Worm (Caenorhabditis elegans): ENCODE data around the gene srh-102.

ce11 chrV:17201847-17202246 is 36.5 kb upstream of the srh-102 start, which contains the start of gene Y68A4A.10:
- TF ChIP-seq irx-1 (tag; optimal IDR thresholded peaks at IDR 0.05) (no peak), zip-4 (GFP tag; optimal IDR thresholded peaks at IDR 0.05) (no peak), lir-3 (tag; optimal IDR thresholded peaks at IDR 0.05; ENCODE audit: poor library complexity) (no peak), nhr-19 (GFP tag; conservative IDR thresholded peaks at IDR 0.05) (no peak), mef-2 (tag; optimal IDR thresholded peaks at IDR 0.05) (no peak), jun-1 (tag; optimal IDR thresholded peaks at IDR 0.05) (no peak), egl-27 (tag; optimal IDR thresholded peaks at IDR 0.05) (no peak), pqm-1 (tag; optimal IDR thresholded peaks at IDR 0.05) (no peak), dpl-1 (GFP tag; optimal IDR thresholded peaks at IDR 0.05) (no peak)
